Fruit fly (Drosophila melanogaster): ENCODE results near the gene Fpgs2.

DNA sequence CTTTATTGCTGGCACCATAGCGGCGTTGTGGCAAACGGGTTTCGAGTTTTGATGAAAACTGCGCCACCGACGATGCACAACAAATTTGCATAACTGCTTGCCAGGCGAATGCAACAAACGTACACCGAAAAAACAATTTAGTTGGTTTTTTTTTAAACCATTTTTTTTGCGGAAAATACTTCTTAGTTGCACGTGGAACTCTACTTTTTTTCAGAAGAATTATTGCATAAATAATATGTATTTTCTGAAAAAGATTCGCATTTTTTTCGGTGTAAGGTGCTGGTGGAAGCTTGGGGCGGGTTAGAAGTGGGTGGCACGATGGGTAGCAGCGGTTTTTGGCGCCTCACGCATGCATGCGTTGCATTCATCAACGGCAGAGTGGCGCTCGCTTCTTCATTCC lies 32.9 kb downstream of the Fpgs2 start:
- no peak for TF ChIP-seq Awh (GFP tag; IDR thresholded peaks at IDR 0.05)
- no peak for TF ChIP-seq inv (GFP tag; IDR thresholded peaks at IDR 0.05; ENCODE audit: partially characterized antibody)

All from whole organism, embryonic.